Worm (Caenorhabditis elegans) whole organism, L2 larva: ENCODE measurements around the gene syp-2.

Experiments used
- ama-1 ChIP-seq: fragments of 150-350 bp; optimal IDR thresholded peaks from 2 replicates; lab custom pipeline; 2018; ENCODE audit warnings: inconsistent platforms
- egl-27 ChIP-seq: sonication (generic microtip); optimal IDR thresholded peaks from 3 replicates; lab custom pipeline; 2017; ENCODE audit warnings: missing biosample characterization, missing genetic modification reagents, missing genetic modification characterization
- mab-5 ChIP-seq: fragments of 150-350 bp; optimal IDR thresholded peaks from 2 replicates; lab custom pipeline; 2014; ENCODE audit warnings: missing biosample characterization, missing genetic modification characterization
- nhr-10 ChIP-seq: sonication (generic microtip); optimal IDR thresholded peaks from 2 replicates; lab custom pipeline; 2017; ENCODE audit warnings: missing biosample characterization, missing genetic modification characterization
- nhr-11 ChIP-seq: fragments of 150-350 bp; optimal IDR thresholded peaks from 2 replicates; lab custom pipeline; 2014; ENCODE audit warnings: missing biosample characterization, missing genetic modification characterization
- nhr-25 ChIP-seq: fragments of 150-350 bp; sonication (generic microtip); optimal IDR thresholded peaks from 3 replicates; lab custom pipeline; 2014; ENCODE audit warnings: missing biosample characterization, missing genetic modification characterization
- nhr-77 ChIP-seq: fragments of 150-350 bp; optimal IDR thresholded peaks from 2 replicates; lab custom pipeline; 2014; ENCODE audit warnings: missing biosample characterization, missing genetic modification characterization
- peb-1 ChIP-seq: fragments of 150-350 bp; optimal IDR thresholded peaks from 2 replicates; lab custom pipeline; 2014; ENCODE audit warnings: missing biosample characterization, missing genetic modification characterization
- sma-3 ChIP-seq: sonication (generic microtip); optimal IDR thresholded peaks from 2 replicates; lab custom pipeline; 2016; ENCODE audit warnings: missing genetic modification reagents, missing genetic modification characterization, missing compliant biosample characterization
- snpc-4 ChIP-seq: fragments of 150-350 bp; optimal IDR thresholded peaks from 2 replicates; lab custom pipeline; 2014; ENCODE audit warnings: missing biosample characterization, missing genetic modification characterization
- ztf-11 ChIP-seq: sonication (generic microtip); optimal IDR thresholded peaks from 2 replicates; lab custom pipeline; 2017; ENCODE audit warnings: missing biosample characterization, missing genetic modification characterization

- TF ChIP-seq nhr-11 (no peak), snpc-4 (no peak), ztf-11 (no peak), nhr-77 (tag; lab: Kevin White, UChicago) (no peak), nhr-25 (tag; lab: Kevin White, UChicago) (no peak), sma-3 (GFP tag; lab: Kevin White, UChicago) (no peak), mab-5 (tag; lab: Kevin White, UChicago) (no peak), ama-1 (lab: Kevin White, UChicago) (no peak), nhr-10 (tag; lab: Kevin White, UChicago) (no peak), peb-1 (tag; lab: Kevin White, UChicago) (no peak), egl-27 (tag; lab: Kevin White, UChicago) (no peak)
Measured at ce11 chrV:5548051-5548450, 11.8 kb downstream of the syp-2 start, which contains the start of gene ugt-48.
